Worm (Caenorhabditis elegans) whole organism, L3 larva: ENCODE results near the gene ift-74.
A peak's percentile ranks its signal among the peaks of the same experiment; 100 is the strongest.

Experiments
- R02D3.7 ChIP-seq: fragments of 150-350 bp; optimal IDR thresholded peaks from 2 replicates; lab custom pipeline; 2014; ENCODE audit warnings: missing biosample characterization, missing genetic modification characterization
- aly-2 ChIP-seq: fragments of 150-350 bp; optimal IDR thresholded peaks from 2 replicates; lab custom pipeline; 2014; ENCODE audit warnings: missing biosample characterization, missing genetic modification characterization
- ama-1 ChIP-seq: fragments of 150-350 bp; optimal IDR thresholded peaks from 2 replicates; lab custom pipeline; 2018
- ceh-82 ChIP-seq: fragments of 150-350 bp; optimal IDR thresholded peaks from 2 replicates; lab custom pipeline; 2014; ENCODE audit warnings: missing biosample characterization, missing genetic modification characterization
- egl-5 ChIP-seq: fragments of 150-350 bp; optimal IDR thresholded peaks from 2 replicates; lab custom pipeline; 2017; ENCODE audit warnings: missing biosample characterization, missing genetic modification reagents, missing genetic modification characterization, inconsistent platforms
- elt-1 ChIP-seq: fragments of 150-350 bp; optimal IDR thresholded peaks from 2 replicates; lab custom pipeline; 2014; ENCODE audit warnings: missing biosample characterization, missing genetic modification characterization
- elt-2 ChIP-seq: sonication (generic microtip); optimal IDR thresholded peaks from 2 replicates; lab custom pipeline; 2016; ENCODE audit warnings: missing genetic modification reagents, mild to moderate bottlenecking, missing genetic modification characterization, missing compliant biosample characterization
- eor-1 ChIP-seq, 2 experiments: fragments of 150-350 bp; optimal IDR thresholded peaks; 2 replicates each; lab custom pipeline; 2014 to 2018; ENCODE audit warnings: missing biosample characterization in 2 of 2, missing genetic modification characterization in 2 of 2
- fkh-10 ChIP-seq: sonication (generic microtip); optimal IDR thresholded peaks from 2 replicates; lab custom pipeline; 2017; ENCODE audit warnings: missing biosample characterization, missing genetic modification reagents, missing genetic modification characterization
- fos-1 ChIP-seq: fragments of 150-350 bp; optimal IDR thresholded peaks from 2 replicates; lab custom pipeline; 2014; ENCODE audit warnings: missing biosample characterization, missing genetic modification characterization
- jun-1 ChIP-seq: fragments of 150-350 bp; optimal IDR thresholded peaks from 2 replicates; lab custom pipeline; 2014; ENCODE audit warnings: missing biosample characterization, missing genetic modification reagents, missing genetic modification characterization
- lin-15B ChIP-seq: fragments of 150-350 bp; optimal IDR thresholded peaks from 2 replicates; lab custom pipeline; 2014; ENCODE audit warnings: missing biosample characterization, missing genetic modification characterization
- lin-39 ChIP-seq: fragments of 150-350 bp; optimal IDR thresholded peaks from 2 replicates; lab custom pipeline; 2018; ENCODE audit warnings: missing biosample characterization, missing genetic modification reagents, missing genetic modification characterization
- lsy-12 ChIP-seq: sonication (generic microtip); optimal IDR thresholded peaks from 2 replicates; lab custom pipeline; 2016; ENCODE audit warnings: mild to moderate bottlenecking, missing genetic modification characterization, missing compliant biosample characterization
- mdl-1 ChIP-seq: fragments of 150-350 bp; optimal IDR thresholded peaks from 2 replicates; lab custom pipeline; 2014; ENCODE audit warnings: missing biosample characterization, missing genetic modification characterization
- nfya-1 ChIP-seq: sonication (generic microtip); optimal IDR thresholded peaks from 2 replicates; lab custom pipeline; 2017; ENCODE audit warnings: missing genetic modification characterization, mild to moderate bottlenecking, missing compliant biosample characterization, antibody characterized with exemption, moderate library complexity; ENCODE audit not compliant: insufficient read depth
- nhr-11 ChIP-seq: fragments of 150-350 bp; optimal IDR thresholded peaks from 2 replicates; lab custom pipeline; 2014; ENCODE audit warnings: missing biosample characterization, missing genetic modification characterization
- nhr-25 ChIP-seq: sonication (generic microtip); optimal IDR thresholded peaks from 2 replicates; lab custom pipeline; 2017; ENCODE audit warnings: missing biosample characterization, missing genetic modification characterization
- nhr-28 ChIP-seq: fragments of 150-350 bp; optimal IDR thresholded peaks from 2 replicates; lab custom pipeline; 2014; ENCODE audit warnings: missing biosample characterization, missing genetic modification characterization
- nhr-76 ChIP-seq: fragments of 150-350 bp; sonication (generic microtip); optimal IDR thresholded peaks from 5 replicates; lab custom pipeline; 2014; ENCODE audit warnings: missing biosample characterization, missing genetic modification characterization
- pha-4 ChIP-seq: fragments of 150-350 bp; optimal IDR thresholded peaks from 2 replicates; lab custom pipeline; 2014; ENCODE audit warnings: missing biosample characterization, missing genetic modification reagents, missing genetic modification characterization
- pqm-1 ChIP-seq: fragments of 150-350 bp; optimal IDR thresholded peaks from 2 replicates; lab custom pipeline; 2017; ENCODE audit warnings: missing biosample characterization, missing genetic modification characterization, inconsistent platforms
- sea-2 ChIP-seq: fragments of 150-350 bp; sonication (generic microtip); optimal IDR thresholded peaks from 4 replicates; lab custom pipeline; 2014; ENCODE audit warnings: missing biosample characterization, missing genetic modification reagents, missing genetic modification characterization
- skn-1 ChIP-seq: fragments of 150-350 bp; optimal IDR thresholded peaks from 2 replicates; lab custom pipeline; 2014; ENCODE audit warnings: missing biosample characterization, missing genetic modification characterization
- tbx-2 ChIP-seq: sonication (generic microtip); optimal IDR thresholded peaks from 2 replicates; lab custom pipeline; 2016; ENCODE audit warnings: mild to moderate bottlenecking, missing genetic modification characterization, missing compliant biosample characterization
- unc-39 ChIP-seq: sonication (generic microtip); optimal IDR thresholded peaks from 4 replicates; lab custom pipeline; 2017; ENCODE audit warnings: missing biosample characterization, missing genetic modification characterization
- unc-62 ChIP-seq: fragments of 150-350 bp; sonication (generic microtip); optimal IDR thresholded peaks from 4 replicates; lab custom pipeline; 2014; ENCODE audit warnings: missing biosample characterization, missing genetic modification reagents, missing genetic modification characterization
- zag-1 ChIP-seq: fragments of 150-350 bp; optimal IDR thresholded peaks from 2 replicates; lab custom pipeline; 2014; ENCODE audit warnings: missing biosample characterization, missing genetic modification characterization

The ift-74 gene

DNA sequence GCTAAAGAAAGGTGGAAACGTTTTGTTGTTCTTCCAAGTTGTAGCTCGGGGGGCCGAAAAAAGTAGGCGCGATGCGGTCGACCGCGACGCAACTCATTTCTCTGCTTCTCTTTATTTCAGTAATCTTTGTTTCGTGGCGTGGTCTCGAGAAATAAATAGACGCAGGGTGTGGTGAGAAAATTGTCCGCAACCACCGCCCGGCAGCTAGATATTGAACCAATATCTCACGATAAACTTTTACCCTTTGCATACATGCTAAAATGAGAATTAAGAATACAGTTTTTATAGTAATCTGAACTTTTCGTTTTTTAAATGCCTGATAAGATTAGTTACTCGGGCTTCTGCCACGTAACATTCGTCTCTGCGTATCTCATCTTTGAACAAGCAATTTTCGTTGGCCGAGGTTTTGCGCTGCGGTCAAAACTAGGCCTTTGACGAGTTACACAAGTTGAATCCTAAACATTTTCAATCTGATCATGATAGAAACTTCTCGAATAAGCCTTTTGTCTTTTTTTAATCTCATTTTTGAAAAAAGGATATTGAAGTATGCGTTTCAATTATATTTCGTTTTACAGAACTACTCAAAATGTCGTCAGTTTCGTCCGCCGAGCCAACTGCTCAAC, 4.0 kb downstream of the ift-74 start, which contains the start of gene gyf-1 (continued):
- no peak for TF ChIP-seq R02D3.7 (tag; lab: Kevin White, UChicago)

DNA sequence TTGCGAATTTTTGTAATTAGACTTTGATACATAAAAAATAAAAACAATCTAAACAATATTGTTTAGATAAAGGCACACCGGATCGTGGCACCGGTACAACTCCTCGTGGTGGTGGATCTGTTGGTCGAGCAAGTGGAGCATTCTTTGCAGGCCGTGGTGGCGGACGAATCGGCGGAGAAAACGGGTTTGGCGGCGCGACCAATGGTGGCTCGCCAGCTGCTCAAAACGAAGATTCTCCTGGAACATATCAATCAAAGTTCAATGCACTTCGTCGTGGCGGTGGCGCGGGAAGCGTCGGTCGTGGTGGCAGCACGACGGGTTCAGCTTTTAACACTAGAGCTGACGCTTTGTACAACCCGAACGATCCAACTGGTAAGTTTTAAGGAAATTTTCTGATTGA, 6.1 kb downstream of the ift-74 start:
- TF ChIP-seq elt-1 (tag; lab: Kevin White, UChicago) (no peak), zag-1 (tag; lab: Kevin White, UChicago) (no peak), lin-39 (tag; lab: Kevin White, UChicago) (no peak), nhr-76 (tag; lab: Kevin White, UChicago) (no peak), tbx-2 (tag; lab: Kevin White, UChicago) (no peak), lin-15B (tag; lab: Kevin White, UChicago) (no peak), aly-2 (tag; lab: Kevin White, UChicago) (no peak), ceh-82 (tag; lab: Kevin White, UChicago) (no peak), R02D3.7 (tag; lab: Kevin White, UChicago) (no peak)

- TF ChIP-seq nhr-11 (tag; lab: Kevin White, UChicago) (peak; percentile 63), fos-1 (tag; lab: Kevin White, UChicago) (no peak)
Observed at ce11 chrII:6689088-6689487, 9.3 kb downstream of the ift-74 start.

DNA sequence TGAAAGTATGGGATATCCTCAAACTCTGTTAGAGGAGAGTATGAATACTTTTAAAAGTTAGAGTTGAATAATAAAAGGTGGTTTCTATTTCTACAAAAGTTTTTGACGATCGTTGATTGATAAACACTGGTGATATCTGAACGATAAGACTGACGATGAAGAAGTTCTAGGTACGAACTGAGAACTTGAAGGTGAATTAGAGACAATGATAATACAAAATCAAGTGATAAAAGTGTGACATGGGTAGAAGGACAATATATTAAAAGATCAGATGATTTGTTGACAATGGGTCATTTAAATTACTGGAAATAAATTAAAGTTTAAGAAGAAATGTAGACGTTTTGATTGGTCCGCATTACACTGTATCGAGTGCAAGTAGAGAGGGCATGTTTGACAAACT, 15.6 kb downstream of the ift-74 start, which contains the start of gene C18H9.5:
Gene C18H9.5, minus strand, starts transcription at position 179 of the 400 bp plus-strand sequence.
- TF ChIP-seq sea-2 (GFP tag; lab: Kevin White, UChicago) (no peak), unc-62 (GFP tag; lab: Kevin White, UChicago) (no peak), elt-2 (tag; lab: Kevin White, UChicago) (no peak), ceh-82 (tag; lab: Kevin White, UChicago) (no peak), lsy-12 (tag; lab: Kevin White, UChicago) (no peak), aly-2 (tag; lab: Kevin White, UChicago) (no peak), eor-1 (tag; optimal IDR thresholded peaks at IDR 0.05; lab: Kevin White, UChicago) (no peak)

DNA sequence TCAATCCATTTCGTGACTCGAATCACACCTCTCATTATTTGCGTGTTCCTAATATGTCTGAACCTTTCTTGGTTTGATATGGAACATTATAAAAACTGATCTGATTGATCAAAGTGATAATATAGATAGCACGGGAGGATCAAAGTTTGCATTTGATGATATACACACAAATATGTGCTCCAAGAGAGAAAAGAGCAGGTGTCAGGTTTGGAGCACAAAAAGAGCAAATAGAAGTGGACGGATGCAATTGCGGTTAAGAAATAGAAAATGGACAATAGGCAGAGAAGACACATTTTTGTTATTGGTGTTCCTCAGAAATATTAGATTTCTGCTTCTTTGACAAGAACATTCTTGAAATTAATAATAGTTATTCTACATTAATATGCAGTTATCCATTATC, 19.0 kb downstream of the ift-74 start, which contains the start of gene C18H9.1:
Gene C18H9.1, plus strand, starts transcription at position 301 of the 400 bp plus-strand sequence.
- no peak for TF ChIP-seq nhr-25 (tag; lab: Kevin White, UChicago)
- no peak for TF ChIP-seq nhr-28 (tag; lab: Kevin White, UChicago)
- no peak for TF ChIP-seq zag-1 (tag; lab: Kevin White, UChicago)
- TF ChIP-seq lin-39 (tag; lab: Kevin White, UChicago), result no peak
- no peak for TF ChIP-seq elt-2 (tag; lab: Kevin White, UChicago)
- no peak for TF ChIP-seq fkh-10 (GFP tag; lab: Kevin White, UChicago)

- peak; percentile 77 for TF ChIP-seq skn-1 (tag; lab: Kevin White, UChicago)
- no peak for TF ChIP-seq unc-39 (tag; lab: Kevin White, UChicago)
- no peak for TF ChIP-seq ama-1 (lab: Kevin White, UChicago)
- peak; percentile 9 for TF ChIP-seq jun-1 (tag; lab: Kevin White, UChicago)
- TF ChIP-seq pha-4 (tag; lab: Kevin White, UChicago), result no peak
- no peak for TF ChIP-seq R02D3.7 (tag; lab: Kevin White, UChicago)
- TF ChIP-seq elt-2 (tag; lab: Kevin White, UChicago), result peak; percentile 93
- TF ChIP-seq pqm-1 (tag; lab: Kevin White, UChicago), result peak; percentile 85
Observed at ce11 chrII:6701497-6701896, 21.7 kb downstream of the ift-74 start, which contains the start of gene C18H9.6. C18H9.6 (minus strand) TSS chrII:6701625.

DNA sequence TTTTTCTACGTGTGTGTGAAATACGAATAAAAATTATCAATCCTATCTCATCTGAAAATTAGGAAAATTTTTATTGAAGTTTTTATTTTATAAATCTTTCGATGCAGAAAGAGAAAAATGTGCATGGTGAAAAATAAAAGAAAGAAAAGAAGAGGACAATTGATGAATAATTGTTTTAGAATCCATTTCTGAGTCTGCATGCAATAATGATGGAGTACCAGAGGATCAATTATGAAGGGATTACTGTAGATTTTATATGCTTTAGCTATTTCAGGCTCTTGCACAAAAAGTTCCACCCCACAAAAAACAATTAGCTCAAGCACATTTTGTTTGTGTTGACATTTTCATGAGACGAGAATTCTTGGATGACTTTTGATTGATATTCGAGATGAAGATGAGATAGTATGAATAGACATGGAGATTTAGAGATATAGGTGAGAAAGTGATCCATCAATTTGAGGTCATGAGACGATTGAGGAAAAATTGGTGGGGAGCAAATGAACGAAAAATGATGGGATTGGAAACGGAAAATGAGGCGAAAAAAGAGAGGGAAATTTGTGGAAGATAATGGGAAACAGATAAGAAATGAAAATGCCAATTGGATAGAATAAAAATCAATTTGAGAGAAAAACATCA, 25.9 kb downstream of the ift-74 start, which contains the start of gene rpy-1:
Gene rpy-1, minus strand, starts transcription at position 51 of the 636 bp plus-strand sequence.
- TF ChIP-seq egl-5 (peak; percentile 32), mdl-1 (tag; lab: Kevin White, UChicago) (no peak), lin-39 (tag; lab: Kevin White, UChicago) (peak; percentile 46), nfya-1 (tag; lab: Kevin White, UChicago) (peak; percentile 0)
